Fruit fly (Drosophila melanogaster) whole organism, embryonic: ENCODE results near the gene CG31717.

Experiments
- Aef1 ChIP-seq: fragments of 200-800 bp; sonication (Bioruptor generic); IDR thresholded peaks from 3 replicates; pipeline ENCODE4 v1.3.6; 2022; ENCODE audit warnings: missing biosample characterization, missing genetic modification characterization
- CG11093 ChIP-seq: fragments of 200-800 bp; sonication (Bioruptor generic); IDR thresholded peaks from 3 replicates; pipeline ENCODE4 v1.3.6; 2022; ENCODE audit warnings: missing biosample characterization, missing genetic modification characterization
- CG11723 ChIP-seq: fragments of 200-800 bp; sonication (Bioruptor generic); optimal IDR thresholded peaks from 2 replicates; lab custom pipeline; 2017; ENCODE audit warnings: missing biosample characterization, mild to moderate bottlenecking, missing genetic modification characterization
- CG12942 ChIP-seq: fragments of 200-800 bp; sonication (Bioruptor generic); optimal IDR thresholded peaks from 3 replicates; lab custom pipeline; 2016; ENCODE audit warnings: missing biosample characterization, missing genetic modification characterization
- CG14860 ChIP-seq: fragments of 200-800 bp; sonication (Bioruptor generic); IDR thresholded peaks from 3 replicates; pipeline ENCODE4 v1.3.6; 2022; ENCODE audit warnings: missing biosample characterization, missing genetic modification characterization; ENCODE audit not compliant: partially characterized antibody
- CG17328 ChIP-seq: fragments of 200-800 bp; sonication (Bioruptor generic); IDR thresholded peaks from 2 replicates; pipeline ENCODE4 v1.3.6; 2022; ENCODE audit warnings: missing biosample characterization, missing genetic modification characterization
- CG17568 ChIP-seq: fragments of 200-800 bp; sonication (Bioruptor generic); optimal IDR thresholded peaks from 2 replicates; lab custom pipeline; 2018; ENCODE audit warnings: missing biosample characterization, mild to moderate bottlenecking, missing genetic modification characterization, moderate library complexity
- CG18619 ChIP-seq: fragments of 200-800 bp; sonication (Bioruptor generic); optimal IDR thresholded peaks from 3 replicates; lab custom pipeline; 2017; ENCODE audit warnings: missing biosample characterization, mild to moderate bottlenecking, missing genetic modification characterization
- CG2875 ChIP-seq: fragments of 200-800 bp; sonication (Bioruptor generic); optimal IDR thresholded peaks from 2 replicates; lab custom pipeline; 2017; ENCODE audit warnings: missing biosample characterization, mild to moderate bottlenecking, missing genetic modification characterization, missing genetic modification reagents
- CG32532 ChIP-seq: fragments of 200-800 bp; sonication (Bioruptor generic); IDR thresholded peaks from 2 replicates; pipeline ENCODE4 v1.3.6; 2022; ENCODE audit warnings: missing biosample characterization, missing genetic modification characterization
- CG34376 ChIP-seq: fragments of 200-800 bp; sonication (Bioruptor generic); optimal IDR thresholded peaks from 2 replicates; lab custom pipeline; 2018; ENCODE audit warnings: missing biosample characterization, mild to moderate bottlenecking, missing genetic modification characterization
- CG5953 ChIP-seq: fragments of 200-800 bp; sonication (Bioruptor generic); IDR thresholded peaks from 2 replicates; pipeline ENCODE4 v1.3.6; 2022; ENCODE audit warnings: missing biosample characterization, missing genetic modification characterization
- CG6791 ChIP-seq: fragments of 200-800 bp; sonication (Bioruptor generic); IDR thresholded peaks from 3 replicates; pipeline ENCODE4 v1.3.6; 2022; ENCODE audit warnings: missing biosample characterization, missing genetic modification characterization; ENCODE audit not compliant: partially characterized antibody
- CG7372 ChIP-seq: fragments of 200-800 bp; sonication (Bioruptor generic); IDR thresholded peaks from 2 replicates; pipeline ENCODE4 v1.3.6; 2022; ENCODE audit warnings: missing biosample characterization, missing genetic modification characterization
- CG7928 ChIP-seq: fragments of 200-800 bp; sonication (Bioruptor generic); optimal IDR thresholded peaks from 2 replicates; lab custom pipeline; 2017; ENCODE audit warnings: missing biosample characterization, mild to moderate bottlenecking, missing genetic modification characterization
- CG8290 ChIP-seq, 3 experiments: fragments of 200-800 bp; sonication (Bioruptor generic); optimal IDR thresholded peaks; 2 replicates each; lab custom pipeline; 2016 to 2019; ENCODE audit warnings: missing biosample characterization in 3 of 3, missing genetic modification characterization in 3 of 3, mild to moderate bottlenecking in 2 of 3, moderate library complexity in 1 of 3
- CG9727 ChIP-seq: fragments of 200-800 bp; sonication (Bioruptor generic); optimal IDR thresholded peaks from 3 replicates; lab custom pipeline; 2017; ENCODE audit warnings: missing biosample characterization, mild to moderate bottlenecking, missing genetic modification characterization
- Dad ChIP-seq: fragments of 200-800 bp; sonication (Bioruptor generic); optimal IDR thresholded peaks from 3 replicates; lab custom pipeline; 2016; ENCODE audit warnings: missing biosample characterization, missing genetic modification characterization
- Dek ChIP-seq: fragments of 200-800 bp; sonication (Bioruptor generic); optimal IDR thresholded peaks from 3 replicates; lab custom pipeline; 2019; ENCODE audit warnings: missing biosample characterization, mild to moderate bottlenecking, missing genetic modification characterization, moderate library complexity
- Elba2 ChIP-seq: fragments of 200-800 bp; sonication (Bioruptor generic); optimal IDR thresholded peaks from 3 replicates; lab custom pipeline; 2016; ENCODE audit warnings: missing biosample characterization, missing genetic modification characterization
- HLH4C ChIP-seq: fragments of 200-800 bp; sonication (Bioruptor generic); IDR thresholded peaks from 3 replicates; pipeline ENCODE4 v1.3.6; 2022; ENCODE audit warnings: missing biosample characterization, missing genetic modification characterization; ENCODE audit not compliant: partially characterized antibody
- HLHmδ ChIP-seq: fragments of 200-800 bp; sonication (Bioruptor generic); optimal IDR thresholded peaks from 2 replicates; lab custom pipeline; 2018; ENCODE audit warnings: missing biosample characterization, mild to moderate bottlenecking, missing genetic modification characterization, moderate library complexity
- Nf-YA ChIP-seq: fragments of 200-800 bp; sonication (Bioruptor generic); IDR thresholded peaks from 2 replicates; pipeline ENCODE4 v1.3.6; 2022; ENCODE audit warnings: missing biosample characterization, missing genetic modification characterization
- Nf-YC ChIP-seq: fragments of 200-800 bp; optimal IDR thresholded peaks from 3 replicates; lab custom pipeline; 2019; ENCODE audit warnings: missing biosample characterization, mild to moderate bottlenecking, missing genetic modification characterization, moderate library complexity
- PHDP ChIP-seq: fragments of 200-800 bp; sonication (Bioruptor generic); optimal IDR thresholded peaks from 3 replicates; lab custom pipeline; 2018; ENCODE audit warnings: missing biosample characterization, mild to moderate bottlenecking, missing genetic modification characterization, moderate library complexity
- Side ChIP-seq: fragments of 200-800 bp; sonication (Bioruptor generic); optimal IDR thresholded peaks from 2 replicates; lab custom pipeline; 2016; ENCODE audit warnings: missing biosample characterization, missing genetic modification characterization
- Sry-δ ChIP-seq: fragments of 200-800 bp; sonication (Bioruptor generic); optimal IDR thresholded peaks from 2 replicates; lab custom pipeline; 2016; ENCODE audit warnings: missing biosample characterization, missing genetic modification characterization
- Tbp ChIP-seq: fragments of >200 bp; optimal IDR thresholded peaks from 2 replicates; lab custom pipeline; 2018; ENCODE audit warnings: missing biosample characterization, missing genetic modification characterization
- cad ChIP-seq: fragments of >200 bp; optimal IDR thresholded peaks from 2 replicates; lab custom pipeline; 2017; ENCODE audit warnings: missing biosample characterization, missing genetic modification characterization
- crol ChIP-seq: fragments of 200-800 bp; sonication (Bioruptor generic); IDR thresholded peaks from 2 replicates; pipeline ENCODE4 v1.3.6; 2022; ENCODE audit warnings: missing biosample characterization, missing genetic modification characterization
- da ChIP-seq: fragments of 200-800 bp; sonication (Bioruptor generic); optimal IDR thresholded peaks from 2 replicates; lab custom pipeline; 2016; ENCODE audit warnings: missing biosample characterization, missing genetic modification characterization
- disco-r ChIP-seq: fragments of 200-800 bp; sonication (Bioruptor generic); optimal IDR thresholded peaks from 2 replicates; lab custom pipeline; 2016; ENCODE audit warnings: missing biosample characterization, missing genetic modification characterization
- emc ChIP-seq: fragments of 200-800 bp; sonication (Bioruptor generic); optimal IDR thresholded peaks from 2 replicates; lab custom pipeline; 2016; ENCODE audit warnings: missing biosample characterization, missing genetic modification characterization
- gfzf ChIP-seq: fragments of 200-800 bp; sonication (Bioruptor generic); optimal IDR thresholded peaks from 2 replicates; lab custom pipeline; 2016; ENCODE audit warnings: missing biosample characterization, mild to moderate bottlenecking, missing genetic modification characterization, moderate library complexity
- hth ChIP-seq: fragments of >200 bp; optimal IDR thresholded peaks from 2 replicates; lab custom pipeline; 2017; ENCODE audit warnings: inconsistent platforms
- jing ChIP-seq: fragments of 200-800 bp; sonication (Bioruptor generic); optimal IDR thresholded peaks from 2 replicates; lab custom pipeline; 2018; ENCODE audit warnings: missing biosample characterization, mild to moderate bottlenecking, missing genetic modification characterization
- ken ChIP-seq: fragments of 200-800 bp; sonication (Bioruptor generic); IDR thresholded peaks from 3 replicates; pipeline ENCODE4 v1.3.6; 2022; ENCODE audit warnings: missing biosample characterization, missing genetic modification characterization
- kni ChIP-seq: fragments of 200-800 bp; sonication (Bioruptor generic); optimal IDR thresholded peaks from 3 replicates; lab custom pipeline; 2017; ENCODE audit warnings: mild to moderate bottlenecking, missing biosample characterization, missing genetic modification reagents, missing genetic modification characterization
- lmd ChIP-seq: fragments of 200-800 bp; sonication (Bioruptor generic); IDR thresholded peaks from 2 replicates; pipeline ENCODE4 v1.3.6; 2022; ENCODE audit warnings: missing biosample characterization, missing genetic modification characterization
- maf-S ChIP-seq: fragments of 200-800 bp; sonication (Bioruptor generic); optimal IDR thresholded peaks from 2 replicates; lab custom pipeline; 2016; ENCODE audit warnings: missing biosample characterization, missing genetic modification characterization
- mirr ChIP-seq: fragments of 200-800 bp; sonication (Bioruptor generic); optimal IDR thresholded peaks from 3 replicates; lab custom pipeline; 2018; ENCODE audit warnings: missing biosample characterization, mild to moderate bottlenecking, missing genetic modification characterization
- nerfin-1 ChIP-seq: fragments of 200-800 bp; sonication (Bioruptor generic); optimal IDR thresholded peaks from 3 replicates; lab custom pipeline; 2019; ENCODE audit warnings: missing biosample characterization, mild to moderate bottlenecking, missing genetic modification characterization, moderate library complexity
- oc ChIP-seq: fragments of 200-800 bp; sonication (Bioruptor generic); optimal IDR thresholded peaks from 2 replicates; lab custom pipeline; 2018; ENCODE audit warnings: missing biosample characterization, mild to moderate bottlenecking, missing genetic modification characterization, moderate library complexity
- odd ChIP-seq: fragments of 200-800 bp; sonication (Bioruptor generic); optimal IDR thresholded peaks from 2 replicates; lab custom pipeline; 2017; ENCODE audit warnings: missing biosample characterization, mild to moderate bottlenecking, missing genetic modification characterization
- pan ChIP-seq, 4 experiments: fragments of >200 bp in 3 of 4; fragments of 200-800 bp in 1 of 4; sonication (Bioruptor generic) in 1 of 4; optimal IDR thresholded peaks in 3 of 4; IDR thresholded peaks in 1 of 4; 2 replicates each; pipeline versions ENCODE4 v1.3.6 to Lab custom; 2017 to 2022; ENCODE audit warnings: missing biosample characterization in 2 of 4, missing genetic modification characterization in 2 of 4, mixed read lengths in 1 of 4
- pho ChIP-seq: fragments of 200-800 bp; sonication (Bioruptor generic); optimal IDR thresholded peaks from 2 replicates; lab custom pipeline; 2016; ENCODE audit warnings: missing biosample characterization, missing genetic modification characterization
- pzg ChIP-seq: fragments of 200-800 bp; sonication (Bioruptor generic); optimal IDR thresholded peaks from 3 replicates; lab custom pipeline; 2018; ENCODE audit warnings: missing biosample characterization, mild to moderate bottlenecking, missing genetic modification characterization, moderate library complexity
- row ChIP-seq: fragments of 200-800 bp; sonication (Bioruptor generic); IDR thresholded peaks from 3 replicates; pipeline ENCODE4 v1.3.6; 2022; ENCODE audit warnings: missing biosample characterization, missing genetic modification characterization
- sc ChIP-seq, 3 experiments: fragments of >200 bp in 2 of 3; fragments of 200-800 bp in 1 of 3; sonication (Bioruptor generic) in 1 of 3; optimal IDR thresholded peaks; 2 replicates in 2 of 3; 3 replicates in 1 of 3; lab custom pipeline; 2017; ENCODE audit warnings: mild to moderate bottlenecking in 1 of 3, missing biosample characterization in 1 of 3, missing genetic modification characterization in 1 of 3, missing genetic modification reagents in 1 of 3
- sens ChIP-seq: fragments of 200-800 bp; sonication (Bioruptor generic); peaks from one replicate; lab custom pipeline; 2016; ENCODE audit warnings: missing biosample characterization, missing genetic modification characterization
- seq ChIP-seq: fragments of 200-800 bp; sonication (Bioruptor generic); IDR thresholded peaks from 2 replicates; pipeline ENCODE4 v1.3.6; 2022; ENCODE audit warnings: missing biosample characterization, missing genetic modification characterization

CG31717 gene

DNA sequence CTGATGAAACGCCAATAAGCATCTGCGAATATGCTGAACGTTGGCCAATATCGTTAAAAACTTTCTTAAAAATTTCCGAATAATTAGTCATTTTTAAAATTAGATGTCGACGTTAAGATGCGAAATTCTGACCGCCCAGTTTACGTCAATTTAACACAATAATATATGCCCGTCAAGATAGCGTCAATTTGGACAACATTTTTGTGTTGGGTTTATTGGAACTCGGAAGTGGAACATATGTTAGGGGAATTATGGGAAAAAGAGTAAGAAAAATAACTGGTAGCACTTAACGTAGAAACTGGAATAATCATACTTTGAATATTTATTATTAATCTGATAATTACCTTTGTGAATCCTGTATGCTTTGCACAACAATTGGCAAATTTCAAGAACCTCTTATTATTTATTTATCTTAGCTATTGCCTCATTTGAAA, 5.2 kb downstream of the CG31717 start, which contains the start of gene CG5676:
TSS of gene CG5676 (minus strand) at position 167 of the 434 bp plus-strand sequence.
- TF ChIP-seq seq (GFP tag; lab: Robert Waterston, UW) = no peak
- TF ChIP-seq CG17328 (GFP tag; lab: Robert Waterston, UW) = no peak
- TF ChIP-seq CG11723 = peak; percentile 51
- peak; percentile 39 for TF ChIP-seq gfzf (GFP tag; lab: Kevin White, UChicago)
- TF ChIP-seq Aef1 = no peak
- no peak for TF ChIP-seq PHDP (tag; lab: Kevin White, UChicago)
- TF ChIP-seq disco-r (GFP tag; lab: Kevin White, UChicago) = no peak
- no peak for TF ChIP-seq CG12942 (GFP tag; lab: Kevin White, UChicago)
- TF ChIP-seq pho (GFP tag; lab: Kevin White, UChicago) = no peak
- no peak for TF ChIP-seq Dek (tag; lab: Kevin White, UChicago)
- TF ChIP-seq HLH4C = no peak
- TF ChIP-seq da (GFP tag; lab: Kevin White, UChicago) = no peak
- TF ChIP-seq maf-S (GFP tag; lab: Kevin White, UChicago) = no peak
- no peak for TF ChIP-seq CG34376 (GFP tag; lab: Kevin White, UChicago)
- TF ChIP-seq Side = no peak
- no peak for TF ChIP-seq crol (GFP tag; lab: Robert Waterston, UW)
- no peak for TF ChIP-seq sc (optimal IDR thresholded peaks at IDR 0.05; lab: Kevin White, UChicago)
- TF ChIP-seq sc (GFP tag; optimal IDR thresholded peaks at IDR 0.05; lab: Kevin White, UChicago) = no peak
- peak; percentile 20; the same call in 1 of the 3 replicates for TF ChIP-seq CG6791
- TF ChIP-seq CG17568 (GFP tag; lab: Kevin White, UChicago) = no peak
- TF ChIP-seq Sry-δ = peak; percentile 38
- no peak for TF ChIP-seq CG5953 (GFP tag; lab: Robert Waterston, UW)
- TF ChIP-seq mirr (GFP tag; lab: Kevin White, UChicago) = no peak
- TF ChIP-seq pan (optimal IDR thresholded peaks at IDR 0.05; lab: Kevin White, UChicago) = no peak
- TF ChIP-seq pan (GFP tag; optimal IDR thresholded peaks at IDR 0.05 in 1 of 2, IDR thresholded peaks at IDR 0.05 in 1 of 2) = no peak
- no peak for TF ChIP-seq CG9727
- TF ChIP-seq Tbp (GFP tag; lab: Kevin White, UChicago) = no peak
- no peak for TF ChIP-seq Nf-YA (GFP tag; lab: Robert Waterston, UW)
- no peak for TF ChIP-seq kni (GFP tag; lab: Kevin White, UChicago)
- no peak for TF ChIP-seq oc (tag; lab: Kevin White, UChicago)
- no peak for TF ChIP-seq Dad (GFP tag; lab: Kevin White, UChicago)
- TF ChIP-seq lmd (GFP tag; lab: Robert Waterston, UW) = no peak
- no peak for TF ChIP-seq CG2875 (GFP tag; lab: Kevin White, UChicago)
- TF ChIP-seq CG32532 (GFP tag; lab: Robert Waterston, UW) = no peak
- no peak for TF ChIP-seq sens (GFP tag; lab: Kevin White, UChicago)
- no peak for TF ChIP-seq CG7928
- TF ChIP-seq CG11093 (GFP tag; lab: Robert Waterston, UW) = no peak
- no peak for TF ChIP-seq ken
- no peak for TF ChIP-seq cad (GFP tag; lab: Kevin White, UChicago)
- TF ChIP-seq CG7372 (GFP tag; lab: Robert Waterston, UW) = no peak
- TF ChIP-seq hth (lab: Kevin White, UChicago) = no peak
- TF ChIP-seq jing (GFP tag; lab: Kevin White, UChicago) = no peak
- TF ChIP-seq CG8290 (GFP tag; optimal IDR thresholded peaks at IDR 0.05; lab: Kevin White, UChicago) = peak; percentile 14
- TF ChIP-seq CG8290 (tag; optimal IDR thresholded peaks at IDR 0.05; lab: Kevin White, UChicago) = no peak
- TF ChIP-seq emc = no peak
- TF ChIP-seq CG14860 (GFP tag; lab: Robert Waterston, UW) = no peak
- no peak for TF ChIP-seq CG18619 (GFP tag; lab: Kevin White, UChicago)
- TF ChIP-seq HLHmδ = no peak
- TF ChIP-seq pzg = peak; percentile 71
- TF ChIP-seq odd (GFP tag; lab: Kevin White, UChicago) = no peak
- TF ChIP-seq nerfin-1 (tag; lab: Kevin White, UChicago) = peak; percentile 11
- peak; percentile 50; the same call in 1 of the 3 replicates for TF ChIP-seq row (GFP tag; lab: Robert Waterston, UW)
- no peak for TF ChIP-seq Nf-YC (tag; lab: Kevin White, UChicago)
- TF ChIP-seq Elba2 (GFP tag; lab: Kevin White, UChicago) = no peak
